Worm (Caenorhabditis elegans) whole organism, mixed stage, embryonic: ENCODE results near the gene ZK1010.4.

Experiments
- bed-3 ChIP-seq: fragments of 200-800 bp; sonication (Bioruptor generic); optimal IDR thresholded peaks from 3 replicates; lab custom pipeline; 2018; ENCODE audit warnings: mild to moderate bottlenecking, missing genetic modification characterization, moderate library complexity, missing compliant biosample characterization
- blmp-1 ChIP-seq: fragments of 150-350 bp; optimal IDR thresholded peaks from 2 replicates; lab custom pipeline; 2014; ENCODE audit warnings: missing biosample characterization, missing genetic modification characterization
- ceh-39 ChIP-seq: fragments of 150-350 bp; optimal IDR thresholded peaks from 2 replicates; lab custom pipeline; 2014; ENCODE audit warnings: missing biosample characterization, missing genetic modification characterization
- ceh-43 ChIP-seq: fragments of 200-800 bp; sonication (Bioruptor generic); optimal IDR thresholded peaks from 2 replicates; lab custom pipeline; 2018; ENCODE audit warnings: mild to moderate bottlenecking, missing genetic modification characterization, moderate library complexity, missing compliant biosample characterization
- ceh-83 ChIP-seq: fragments of 200-800 bp; sonication (Bioruptor generic); optimal IDR thresholded peaks from 2 replicates; lab custom pipeline; 2018; ENCODE audit warnings: mild to moderate bottlenecking, missing genetic modification characterization, missing compliant biosample characterization
- ces-1 ChIP-seq: fragments of 150-350 bp; optimal IDR thresholded peaks from 2 replicates; lab custom pipeline; 2014; ENCODE audit warnings: missing biosample characterization, missing genetic modification reagents, missing genetic modification characterization
- cnd-1 ChIP-seq: fragments of 200-800 bp; sonication (Bioruptor generic); optimal IDR thresholded peaks from 2 replicates; lab custom pipeline; 2018; ENCODE audit warnings: mild to moderate bottlenecking, missing genetic modification characterization, missing compliant biosample characterization
- drap-1 ChIP-seq: fragments of 200-800 bp; sonication (Bioruptor generic); optimal IDR thresholded peaks from 3 replicates; lab custom pipeline; 2018; ENCODE audit warnings: mild to moderate bottlenecking, missing genetic modification characterization, missing compliant biosample characterization
- elt-1 ChIP-seq: sonication (generic microtip); optimal IDR thresholded peaks from 2 replicates; lab custom pipeline; 2017; ENCODE audit warnings: missing genetic modification characterization, mild to moderate bottlenecking, missing compliant biosample characterization, antibody characterized with exemption, moderate library complexity, borderline replicate concordance; ENCODE audit not compliant: insufficient read depth
- elt-3 ChIP-seq: fragments of 150-350 bp; optimal IDR thresholded peaks from 2 replicates; lab custom pipeline; 2014; ENCODE audit warnings: missing biosample characterization, missing genetic modification characterization
- flh-1 ChIP-seq: fragments of 200-800 bp; sonication (Bioruptor generic); optimal IDR thresholded peaks from 2 replicates; lab custom pipeline; 2018; ENCODE audit warnings: mild to moderate bottlenecking, missing genetic modification characterization, moderate library complexity, missing compliant biosample characterization
- ham-2 ChIP-seq: fragments of 200-800 bp; sonication (Bioruptor generic); optimal IDR thresholded peaks from 2 replicates; lab custom pipeline; 2018; ENCODE audit warnings: mild to moderate bottlenecking, missing genetic modification characterization, missing compliant biosample characterization
- hlh-1 ChIP-seq: fragments of 150-350 bp; optimal IDR thresholded peaks from 2 replicates; lab custom pipeline; 2014; ENCODE audit warnings: missing biosample characterization, missing genetic modification reagents, missing genetic modification characterization
- lin-13 ChIP-seq: fragments of 150-350 bp; optimal IDR thresholded peaks from 2 replicates; lab custom pipeline; 2014; ENCODE audit warnings: missing biosample characterization, missing genetic modification characterization
- lin-32 ChIP-seq: fragments of 200-800 bp; sonication (Bioruptor generic); optimal IDR thresholded peaks from 2 replicates; lab custom pipeline; 2018; ENCODE audit warnings: mild to moderate bottlenecking, missing genetic modification characterization, missing compliant biosample characterization
- mab-5 ChIP-seq: fragments of 150-350 bp; optimal IDR thresholded peaks from 2 replicates; lab custom pipeline; 2014; ENCODE audit warnings: missing biosample characterization, missing genetic modification characterization
- mep-1 ChIP-seq: fragments of 150-350 bp; optimal IDR thresholded peaks from 2 replicates; lab custom pipeline; 2017; ENCODE audit warnings: missing biosample characterization, missing genetic modification reagents, missing genetic modification characterization, inconsistent platforms
- mls-2 ChIP-seq: sonication (generic microtip); optimal IDR thresholded peaks from 2 replicates; lab custom pipeline; 2016; ENCODE audit warnings: mild to moderate bottlenecking, missing genetic modification characterization, moderate library complexity, missing compliant biosample characterization
- nhr-12 ChIP-seq: fragments of 150-350 bp; optimal IDR thresholded peaks from 2 replicates; lab custom pipeline; 2014; ENCODE audit warnings: missing biosample characterization, missing genetic modification characterization
- nhr-2 ChIP-seq: fragments of 150-350 bp; optimal IDR thresholded peaks from 2 replicates; lab custom pipeline; 2014; ENCODE audit warnings: missing biosample characterization, missing genetic modification characterization
- nhr-237 ChIP-seq: fragments of 150-350 bp; optimal IDR thresholded peaks from 2 replicates; lab custom pipeline; 2014; ENCODE audit warnings: missing biosample characterization, missing genetic modification characterization
- nhr-28 ChIP-seq: fragments of 150-350 bp; optimal IDR thresholded peaks from 2 replicates; lab custom pipeline; 2014; ENCODE audit warnings: missing biosample characterization, missing genetic modification characterization
- sem-2 ChIP-seq: fragments of 200-800 bp; sonication (Bioruptor generic); optimal IDR thresholded peaks from 2 replicates; lab custom pipeline; 2018; ENCODE audit warnings: mild to moderate bottlenecking, missing genetic modification characterization, missing compliant biosample characterization
- snpc-4 ChIP-seq: fragments of 150-350 bp; optimal IDR thresholded peaks from 2 replicates; lab custom pipeline; 2014; ENCODE audit warnings: missing biosample characterization, missing genetic modification characterization
- sptf-1 ChIP-seq: sonication (generic microtip); optimal IDR thresholded peaks from 2 replicates; lab custom pipeline; 2017; ENCODE audit warnings: mild to moderate bottlenecking, missing genetic modification characterization, moderate library complexity, missing compliant biosample characterization
- unc-120 ChIP-seq: sonication (generic microtip); optimal IDR thresholded peaks from 2 replicates; lab custom pipeline; 2017; ENCODE audit warnings: missing genetic modification characterization, missing compliant biosample characterization; ENCODE audit not compliant: poor library complexity, severe bottlenecking
- unc-39 ChIP-seq: fragments of 150-350 bp; optimal IDR thresholded peaks from 2 replicates; lab custom pipeline; 2014; ENCODE audit warnings: missing biosample characterization, missing genetic modification characterization
- unc-62 ChIP-seq: fragments of 150-350 bp; optimal IDR thresholded peaks from 2 replicates; lab custom pipeline; 2014; ENCODE audit warnings: missing biosample characterization, missing genetic modification reagents, missing genetic modification characterization
- zip-8 ChIP-seq: fragments of 150-350 bp; optimal IDR thresholded peaks from 2 replicates; lab custom pipeline; 2014; ENCODE audit warnings: missing biosample characterization, missing genetic modification characterization
- ztf-11 ChIP-seq: fragments of 150-350 bp; optimal IDR thresholded peaks from 2 replicates; lab custom pipeline; 2014; ENCODE audit warnings: missing biosample characterization, missing genetic modification characterization

ZK1010.4 gene

DNA sequence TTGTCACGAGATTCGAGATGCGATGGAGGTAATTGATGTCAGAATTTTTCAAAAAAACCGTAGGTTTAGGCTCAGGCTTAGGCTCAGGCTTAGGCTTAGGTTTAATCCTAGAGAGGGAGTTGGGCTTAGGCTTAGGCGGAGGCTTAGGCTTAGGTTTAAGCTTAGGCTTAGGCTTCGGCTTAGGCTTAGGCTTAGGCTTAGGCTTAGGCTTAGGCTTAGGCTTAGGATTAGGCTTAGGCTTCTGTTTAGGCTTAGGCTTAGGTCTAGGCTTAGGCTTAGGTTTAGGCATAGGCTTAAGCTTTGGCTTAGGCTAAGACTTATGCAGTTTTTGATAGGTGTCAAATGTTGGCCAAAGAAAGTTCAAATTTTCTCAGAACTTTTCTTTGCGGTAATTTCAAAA lies 23.4 kb downstream of the ZK1010.4 start:
- TF ChIP-seq ham-2 (GFP tag; lab: Kevin White, UChicago) (peak; percentile 19), unc-120 (tag; lab: Kevin White, UChicago) (no peak)

DNA sequence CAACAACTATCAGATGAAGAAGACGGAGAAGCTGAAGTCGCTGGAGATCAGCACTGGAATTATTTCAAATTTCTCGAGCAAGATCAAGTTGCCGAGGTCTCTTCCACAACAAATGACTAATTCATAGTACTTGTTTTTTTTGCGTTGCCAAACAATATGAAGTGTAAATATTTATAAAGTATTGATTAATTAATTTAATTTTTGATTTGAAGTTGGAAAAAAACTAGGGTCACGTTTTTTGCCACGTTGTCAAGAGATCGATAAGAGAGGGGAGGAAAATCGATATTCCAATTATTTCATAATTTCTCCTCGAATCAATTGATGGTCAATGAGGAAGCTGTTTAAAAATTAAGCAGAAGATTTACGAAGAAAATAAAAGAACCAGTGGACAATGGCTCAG lies 24.3 kb downstream of the ZK1010.4 start, which contains the start of gene snf-7:
Gene snf-7, plus strand, starts transcription at position 301 of the 400 bp plus-strand sequence.
- TF ChIP-seq elt-3: no peak
- TF ChIP-seq sem-2 (GFP tag; lab: Kevin White, UChicago): no peak
- no peak for TF ChIP-seq ceh-83 (GFP tag; lab: Kevin White, UChicago)
- no peak for TF ChIP-seq flh-1 (GFP tag; lab: Kevin White, UChicago)
- no peak for TF ChIP-seq drap-1 (GFP tag; lab: Kevin White, UChicago)
- no peak for TF ChIP-seq ceh-39 (tag; lab: Kevin White, UChicago)
- no peak for TF ChIP-seq ceh-43 (GFP tag; lab: Kevin White, UChicago)
- TF ChIP-seq bed-3 (GFP tag; lab: Kevin White, UChicago): no peak
- TF ChIP-seq nhr-12 (tag; lab: Kevin White, UChicago): no peak
- TF ChIP-seq lin-32 (GFP tag; lab: Kevin White, UChicago): no peak
- TF ChIP-seq snpc-4 (tag; lab: Kevin White, UChicago): no peak
- TF ChIP-seq hlh-1 (tag; lab: Kevin White, UChicago): no peak
- no peak for TF ChIP-seq nhr-237 (tag; lab: Kevin White, UChicago)
- TF ChIP-seq unc-39: no peak

DNA sequence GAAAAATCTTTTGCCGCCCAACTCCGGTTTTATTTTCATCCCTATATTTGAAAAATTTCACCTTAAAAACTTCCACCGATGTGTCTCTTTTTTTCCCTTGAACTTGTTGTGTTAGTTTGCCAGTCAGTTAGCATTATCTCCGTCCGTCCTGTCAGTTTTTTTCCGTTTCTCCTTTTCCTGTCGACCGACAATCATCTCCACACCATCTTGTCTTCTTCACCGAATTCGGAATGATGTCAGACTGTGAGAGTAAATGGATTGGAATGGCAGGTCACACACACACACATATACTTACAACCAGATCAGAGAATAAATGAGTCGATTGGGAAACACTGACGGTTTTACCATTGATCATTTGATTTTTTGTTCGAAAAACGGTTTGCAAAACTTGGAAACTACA lies 31.1 kb downstream of the ZK1010.4 start:
- no peak for TF ChIP-seq lin-32 (GFP tag; lab: Kevin White, UChicago)
- TF ChIP-seq sptf-1: no peak
- no peak for TF ChIP-seq unc-39
- TF ChIP-seq mls-2 (tag; lab: Kevin White, UChicago): no peak

DNA sequence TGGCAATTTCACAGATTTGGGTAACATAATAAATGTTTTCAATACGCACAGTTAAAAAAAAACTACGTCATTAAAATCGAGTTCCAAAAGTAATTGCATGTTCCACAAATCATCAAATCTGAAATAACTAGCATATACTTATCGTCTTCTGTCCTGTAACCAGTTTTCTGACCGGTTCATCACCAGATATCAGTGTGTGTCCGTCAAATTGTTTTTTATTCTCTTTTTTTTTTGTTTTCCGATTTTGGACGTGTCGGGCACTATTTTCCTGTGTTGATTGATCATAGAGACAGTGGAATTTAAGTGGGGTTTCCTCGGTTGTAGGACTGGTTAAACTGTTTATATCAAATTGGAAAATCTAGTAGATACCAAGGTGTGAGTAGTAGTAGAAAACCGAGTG lies 33.0 kb downstream of the ZK1010.4 start:
- TF ChIP-seq bed-3 (GFP tag; lab: Kevin White, UChicago): no peak
- TF ChIP-seq unc-62 (GFP tag; lab: Kevin White, UChicago): no peak
- no peak for TF ChIP-seq cnd-1 (tag; lab: Kevin White, UChicago)
- TF ChIP-seq ceh-83 (GFP tag; lab: Kevin White, UChicago): no peak
- no peak for TF ChIP-seq elt-3
- TF ChIP-seq blmp-1: no peak
- no peak for TF ChIP-seq ces-1 (GFP tag; lab: Kevin White, UChicago)
- TF ChIP-seq ztf-11: no peak
- TF ChIP-seq nhr-12 (tag; lab: Kevin White, UChicago): no peak
- TF ChIP-seq hlh-1 (tag; lab: Kevin White, UChicago): no peak
- no peak for TF ChIP-seq mep-1
- TF ChIP-seq nhr-28 (tag; lab: Kevin White, UChicago): no peak
- no peak for TF ChIP-seq flh-1 (GFP tag; lab: Kevin White, UChicago)
- no peak for TF ChIP-seq unc-39
- no peak for TF ChIP-seq drap-1 (GFP tag; lab: Kevin White, UChicago)
- no peak for TF ChIP-seq elt-1 (tag; lab: Kevin White, UChicago)
- TF ChIP-seq nhr-237 (tag; lab: Kevin White, UChicago): no peak
- no peak for TF ChIP-seq zip-8 (tag; lab: Kevin White, UChicago)
- no peak for TF ChIP-seq lin-13 (tag; lab: Kevin White, UChicago)

DNA sequence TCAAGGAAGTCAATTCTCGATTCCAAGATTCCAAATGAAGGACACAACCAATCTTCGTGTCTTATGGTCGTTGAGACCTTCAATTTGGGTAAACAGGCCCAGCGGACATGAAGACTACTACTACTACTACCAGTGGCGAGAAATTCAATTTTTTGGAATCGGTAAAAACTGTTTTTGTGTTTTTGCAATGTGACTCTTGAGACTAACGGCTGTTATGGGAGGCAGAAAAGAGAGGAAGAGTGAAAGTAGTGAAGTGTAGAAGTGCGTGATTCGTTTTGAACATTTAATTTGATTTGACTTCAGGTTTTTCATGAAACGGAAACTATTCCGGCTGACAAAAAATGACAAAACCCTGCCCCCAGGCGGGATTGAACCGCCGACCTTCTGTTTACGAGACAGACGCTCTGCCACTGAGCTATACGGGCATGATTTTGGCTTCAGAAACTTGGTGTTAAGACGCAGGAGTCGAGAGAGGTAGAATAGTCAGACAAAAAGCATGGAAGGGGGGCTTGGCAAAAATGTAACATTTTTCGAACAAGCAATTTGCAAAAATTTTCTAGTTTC lies 35.0 kb downstream of the ZK1010.4 start:
- TF ChIP-seq unc-62 (GFP tag; lab: Kevin White, UChicago) (no peak), snpc-4 (tag; lab: Kevin White, UChicago) (no peak)
- TF ChIP-seq, all 35 proteins: peak for 0

DNA sequence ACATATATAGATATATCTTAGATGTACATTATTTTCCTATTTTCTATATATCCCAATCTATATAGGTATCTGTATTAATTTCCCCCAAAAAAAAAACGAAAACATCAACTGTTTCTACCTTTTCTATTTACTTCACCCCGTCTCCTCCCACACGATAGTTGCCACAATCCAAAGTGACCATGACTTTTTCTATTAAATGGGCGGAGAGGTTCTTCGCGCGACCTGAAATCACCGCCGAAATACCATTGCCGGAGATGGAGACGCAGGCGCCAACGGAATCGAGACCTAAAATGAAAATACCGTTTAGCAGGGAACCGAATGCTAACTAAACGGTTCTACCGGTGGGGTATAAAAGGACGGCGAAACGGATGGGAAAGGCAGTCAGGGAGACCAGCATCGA lies 37.7 kb downstream of the ZK1010.4 start, which contains the start of gene col-98:
Gene col-98, plus strand, starts transcription at position 390 of the 400 bp plus-strand sequence.
- TF ChIP-seq elt-1 (tag; lab: Kevin White, UChicago): no peak
- no peak for TF ChIP-seq nhr-12 (tag; lab: Kevin White, UChicago)
- TF ChIP-seq zip-8 (tag; lab: Kevin White, UChicago): no peak
- TF ChIP-seq nhr-28 (tag; lab: Kevin White, UChicago): no peak
- no peak for TF ChIP-seq nhr-2 (tag; lab: Kevin White, UChicago)
- TF ChIP-seq snpc-4 (tag; lab: Kevin White, UChicago): no peak
- TF ChIP-seq flh-1 (GFP tag; lab: Kevin White, UChicago): no peak
- no peak for TF ChIP-seq ham-2 (GFP tag; lab: Kevin White, UChicago)
- no peak for TF ChIP-seq unc-62 (GFP tag; lab: Kevin White, UChicago)
- TF ChIP-seq ceh-39 (tag; lab: Kevin White, UChicago): no peak
- no peak for TF ChIP-seq mab-5 (tag; lab: Kevin White, UChicago)
- TF ChIP-seq sem-2 (GFP tag; lab: Kevin White, UChicago): no peak
- no peak for TF ChIP-seq cnd-1 (tag; lab: Kevin White, UChicago)
- TF ChIP-seq hlh-1 (tag; lab: Kevin White, UChicago): no peak
